Worm (Caenorhabditis elegans) whole organism, L3 larva: ENCODE measurements around the gene H04M03.12.

Experiments
- R02D3.7 ChIP-seq: fragments of 150-350 bp; optimal IDR thresholded peaks from 2 replicates; lab custom pipeline; 2014; ENCODE audit warnings: missing biosample characterization, missing genetic modification characterization
- ZK546.5 ChIP-seq: sonication (generic microtip); optimal IDR thresholded peaks from 2 replicates; lab custom pipeline; 2017; ENCODE audit warnings: missing biosample characterization, missing genetic modification characterization
- aly-2 ChIP-seq: fragments of 150-350 bp; optimal IDR thresholded peaks from 2 replicates; lab custom pipeline; 2014; ENCODE audit warnings: missing biosample characterization, missing genetic modification characterization
- ama-1 ChIP-seq: fragments of 150-350 bp; optimal IDR thresholded peaks from 2 replicates; lab custom pipeline; 2018
- ceh-28 ChIP-seq: fragments of 150-350 bp; optimal IDR thresholded peaks from 2 replicates; lab custom pipeline; 2014; ENCODE audit warnings: missing biosample characterization, missing genetic modification reagents, missing genetic modification characterization
- ceh-82 ChIP-seq: fragments of 150-350 bp; optimal IDR thresholded peaks from 2 replicates; lab custom pipeline; 2014; ENCODE audit warnings: missing biosample characterization, missing genetic modification characterization
- ceh-9 ChIP-seq: sonication (generic microtip); optimal IDR thresholded peaks from 2 replicates; lab custom pipeline; 2018; ENCODE audit warnings: missing biosample characterization, missing genetic modification characterization
- daf-12 ChIP-seq: fragments of 150-350 bp; optimal IDR thresholded peaks from 2 replicates; lab custom pipeline; 2014; ENCODE audit warnings: missing biosample characterization, missing genetic modification reagents, missing genetic modification characterization
- egl-27 ChIP-seq: sonication (generic microtip); optimal IDR thresholded peaks from 4 replicates; lab custom pipeline; 2017; ENCODE audit warnings: missing biosample characterization, missing genetic modification reagents, missing genetic modification characterization
- egl-5 ChIP-seq: fragments of 150-350 bp; optimal IDR thresholded peaks from 2 replicates; lab custom pipeline; 2017; ENCODE audit warnings: missing biosample characterization, missing genetic modification reagents, missing genetic modification characterization, inconsistent platforms
- elt-1 ChIP-seq: fragments of 150-350 bp; optimal IDR thresholded peaks from 2 replicates; lab custom pipeline; 2014; ENCODE audit warnings: missing biosample characterization, missing genetic modification characterization
- elt-2 ChIP-seq: sonication (generic microtip); optimal IDR thresholded peaks from 2 replicates; lab custom pipeline; 2016; ENCODE audit warnings: missing genetic modification reagents, mild to moderate bottlenecking, missing genetic modification characterization, missing compliant biosample characterization
- elt-3 ChIP-seq, 3 experiments: fragments of 150-350 bp in 1 of 3; sonication (generic microtip) in 2 of 3; optimal IDR thresholded peaks; 2 replicates in 2 of 3; 4 replicates in 1 of 3; lab custom pipeline; 2014 to 2017; ENCODE audit warnings: missing biosample characterization in 3 of 3, missing genetic modification characterization in 3 of 3
- eor-1 ChIP-seq, 2 experiments: fragments of 150-350 bp; optimal IDR thresholded peaks; 2 replicates each; lab custom pipeline; 2014 to 2018; ENCODE audit warnings: missing biosample characterization in 2 of 2, missing genetic modification characterization in 2 of 2
- fkh-10 ChIP-seq: sonication (generic microtip); optimal IDR thresholded peaks from 2 replicates; lab custom pipeline; 2017; ENCODE audit warnings: missing biosample characterization, missing genetic modification reagents, missing genetic modification characterization
- fkh-2 ChIP-seq: fragments of 150-350 bp; optimal IDR thresholded peaks from 2 replicates; lab custom pipeline; 2014; ENCODE audit warnings: missing biosample characterization, missing genetic modification reagents, missing genetic modification characterization
- fos-1 ChIP-seq: fragments of 150-350 bp; optimal IDR thresholded peaks from 2 replicates; lab custom pipeline; 2014; ENCODE audit warnings: missing biosample characterization, missing genetic modification characterization
- hmg-11 ChIP-seq: sonication (generic microtip); optimal IDR thresholded peaks from 2 replicates; lab custom pipeline; 2016; ENCODE audit warnings: missing genetic modification characterization, missing compliant biosample characterization
- jun-1 ChIP-seq: fragments of 150-350 bp; optimal IDR thresholded peaks from 2 replicates; lab custom pipeline; 2014; ENCODE audit warnings: missing biosample characterization, missing genetic modification reagents, missing genetic modification characterization
- lin-15B ChIP-seq: fragments of 150-350 bp; optimal IDR thresholded peaks from 2 replicates; lab custom pipeline; 2014; ENCODE audit warnings: missing biosample characterization, missing genetic modification characterization
- mdl-1 ChIP-seq: fragments of 150-350 bp; optimal IDR thresholded peaks from 2 replicates; lab custom pipeline; 2014; ENCODE audit warnings: missing biosample characterization, missing genetic modification characterization
- mml-1 ChIP-seq: fragments of 150-350 bp; sonication (generic microtip); optimal IDR thresholded peaks from 3 replicates; lab custom pipeline; 2014; ENCODE audit warnings: missing biosample characterization, missing genetic modification characterization
- nfya-1 ChIP-seq: sonication (generic microtip); optimal IDR thresholded peaks from 2 replicates; lab custom pipeline; 2017; ENCODE audit warnings: missing genetic modification characterization, mild to moderate bottlenecking, missing compliant biosample characterization, antibody characterized with exemption, moderate library complexity; ENCODE audit not compliant: insufficient read depth
- nhr-11 ChIP-seq: fragments of 150-350 bp; optimal IDR thresholded peaks from 2 replicates; lab custom pipeline; 2014; ENCODE audit warnings: missing biosample characterization, missing genetic modification characterization
- nhr-12 ChIP-seq: fragments of 150-350 bp; optimal IDR thresholded peaks from 2 replicates; lab custom pipeline; 2014; ENCODE audit warnings: missing biosample characterization, missing genetic modification characterization
- nhr-23 ChIP-seq: fragments of 150-350 bp; optimal IDR thresholded peaks from 2 replicates; lab custom pipeline; 2014; ENCODE audit warnings: missing biosample characterization, missing genetic modification reagents, missing genetic modification characterization
- nhr-237 ChIP-seq: fragments of 150-350 bp; optimal IDR thresholded peaks from 2 replicates; lab custom pipeline; 2014; ENCODE audit warnings: missing biosample characterization, missing genetic modification characterization
- nhr-25 ChIP-seq: sonication (generic microtip); optimal IDR thresholded peaks from 2 replicates; lab custom pipeline; 2017; ENCODE audit warnings: missing biosample characterization, missing genetic modification characterization
- nhr-28 ChIP-seq: fragments of 150-350 bp; optimal IDR thresholded peaks from 2 replicates; lab custom pipeline; 2014; ENCODE audit warnings: missing biosample characterization, missing genetic modification characterization
- nhr-43 ChIP-seq: sonication (generic microtip); optimal IDR thresholded peaks from 2 replicates; lab custom pipeline; 2016; ENCODE audit warnings: mild to moderate bottlenecking, missing genetic modification characterization, missing compliant biosample characterization; ENCODE audit not compliant: poor library complexity, severe bottlenecking
- nhr-67 ChIP-seq: fragments of 150-350 bp; optimal IDR thresholded peaks from 2 replicates; lab custom pipeline; 2014; ENCODE audit warnings: missing biosample characterization, missing genetic modification characterization
- pha-4 ChIP-seq: fragments of 150-350 bp; optimal IDR thresholded peaks from 2 replicates; lab custom pipeline; 2014; ENCODE audit warnings: missing biosample characterization, missing genetic modification reagents, missing genetic modification characterization
- pqm-1 ChIP-seq: fragments of 150-350 bp; optimal IDR thresholded peaks from 2 replicates; lab custom pipeline; 2017; ENCODE audit warnings: missing biosample characterization, missing genetic modification characterization, inconsistent platforms
- skn-1 ChIP-seq: fragments of 150-350 bp; optimal IDR thresholded peaks from 2 replicates; lab custom pipeline; 2014; ENCODE audit warnings: missing biosample characterization, missing genetic modification characterization
- tbx-2 ChIP-seq: sonication (generic microtip); optimal IDR thresholded peaks from 2 replicates; lab custom pipeline; 2016; ENCODE audit warnings: mild to moderate bottlenecking, missing genetic modification characterization, missing compliant biosample characterization
- unc-39 ChIP-seq: sonication (generic microtip); optimal IDR thresholded peaks from 4 replicates; lab custom pipeline; 2017; ENCODE audit warnings: missing biosample characterization, missing genetic modification characterization
- unc-62 ChIP-seq: fragments of 150-350 bp; sonication (generic microtip); optimal IDR thresholded peaks from 4 replicates; lab custom pipeline; 2014; ENCODE audit warnings: missing biosample characterization, missing genetic modification reagents, missing genetic modification characterization
- zag-1 ChIP-seq: fragments of 150-350 bp; optimal IDR thresholded peaks from 2 replicates; lab custom pipeline; 2014; ENCODE audit warnings: missing biosample characterization, missing genetic modification characterization
- ztf-11 ChIP-seq: fragments of 150-350 bp; optimal IDR thresholded peaks from 2 replicates; lab custom pipeline; 2014; ENCODE audit warnings: missing biosample characterization, missing genetic modification characterization

H04M03.12 gene

ce11 chrIV:5934046-5934445 is 30.9 kb upstream of the H04M03.12 start, which contains the start of gene H32C10.1:
Gene H32C10.1 (plus strand): TSS chrIV:5934346.
- TF ChIP-seq R02D3.7 (tag; lab: Kevin White, UChicago): no peak

- TF ChIP-seq nhr-237 (tag; lab: Kevin White, UChicago) (no peak), ceh-9 (tag; lab: Kevin White, UChicago) (no peak), fkh-10 (GFP tag; lab: Kevin White, UChicago) (no peak), elt-1 (tag; lab: Kevin White, UChicago) (no peak), elt-3 (tag; optimal IDR thresholded peaks at IDR 0.05; lab: Kevin White, UChicago) (no peak), elt-2 (tag; lab: Kevin White, UChicago) (no peak), nhr-12 (tag; lab: Kevin White, UChicago) (no peak), mml-1 (tag; lab: Kevin White, UChicago) (no peak), nhr-28 (tag; lab: Kevin White, UChicago) (no peak), nhr-11 (tag; lab: Kevin White, UChicago) (no peak), ama-1 (lab: Kevin White, UChicago) (no peak)
Measured at ce11 chrIV:5930345-5930744, 27.2 kb upstream of the H04M03.12 start, which contains the start of gene lin-33. Gene lin-33 (plus strand): TSS chrIV:5930645.

ce11 chrIV:5928957-5929356 is 25.8 kb upstream of the H04M03.12 start:
- TF ChIP-seq fkh-2 (tag; lab: Kevin White, UChicago): no peak
- TF ChIP-seq egl-27 (tag; lab: Kevin White, UChicago): no peak
- no peak for TF ChIP-seq ceh-28
- TF ChIP-seq unc-39 (tag; lab: Kevin White, UChicago): no peak
- TF ChIP-seq unc-62 (GFP tag; lab: Kevin White, UChicago): no peak
- no peak for TF ChIP-seq nhr-67 (tag; lab: Kevin White, UChicago)
- no peak for TF ChIP-seq ama-1 (lab: Kevin White, UChicago)
- TF ChIP-seq aly-2 (tag; lab: Kevin White, UChicago): no peak

- TF ChIP-seq elt-2 (tag; lab: Kevin White, UChicago): no peak
- no peak for TF ChIP-seq ceh-82 (tag; lab: Kevin White, UChicago)
- no peak for TF ChIP-seq pqm-1 (tag; lab: Kevin White, UChicago)
- no peak for TF ChIP-seq ZK546.5 (tag; lab: Kevin White, UChicago)
- TF ChIP-seq nhr-43 (tag; lab: Kevin White, UChicago): no peak
- TF ChIP-seq skn-1 (tag; lab: Kevin White, UChicago): no peak
- TF ChIP-seq mdl-1: no peak
Measured at ce11 chrIV:5927805-5928204, 24.6 kb upstream of the H04M03.12 start.

- peak; percentile 9 for TF ChIP-seq hmg-11 (tag; lab: Kevin White, UChicago)
- peak; percentile 6 for TF ChIP-seq egl-5 (tag; lab: Kevin White, UChicago)
- no peak for TF ChIP-seq tbx-2 (tag; lab: Kevin White, UChicago)
- no peak for TF ChIP-seq fos-1 (tag; lab: Kevin White, UChicago)
- no peak for TF ChIP-seq egl-27 (tag; lab: Kevin White, UChicago)
- TF ChIP-seq ceh-9 (tag; lab: Kevin White, UChicago): no peak
- no peak for TF ChIP-seq nhr-12 (tag; lab: Kevin White, UChicago)
- peak; percentile 64 for TF ChIP-seq nhr-25
- peak; percentile 50 for TF ChIP-seq nhr-23 (tag; lab: Kevin White, UChicago)
Measured at ce11 chrIV:5926643-5927042, 23.5 kb upstream of the H04M03.12 start.

- no peak for TF ChIP-seq jun-1
- TF ChIP-seq nhr-11 (tag; lab: Kevin White, UChicago): no peak
- TF ChIP-seq eor-1 (tag; optimal IDR thresholded peaks at IDR 0.05; lab: Kevin White, UChicago): no peak
- TF ChIP-seq zag-1 (tag; lab: Kevin White, UChicago): no peak
- TF ChIP-seq daf-12 (tag; lab: Kevin White, UChicago): no peak
- TF ChIP-seq ceh-82 (tag; lab: Kevin White, UChicago): no peak
- TF ChIP-seq lin-15B (tag; lab: Kevin White, UChicago): no peak
- no peak for TF ChIP-seq mdl-1
- TF ChIP-seq nfya-1 (tag; lab: Kevin White, UChicago): no peak
- no peak for TF ChIP-seq ztf-11 (tag; lab: Kevin White, UChicago)
- no peak for TF ChIP-seq aly-2 (tag; lab: Kevin White, UChicago)
- no peak for TF ChIP-seq nhr-237 (tag; lab: Kevin White, UChicago)
- TF ChIP-seq pha-4: no peak
- TF ChIP-seq fkh-10 (GFP tag; lab: Kevin White, UChicago): no peak
- TF ChIP-seq elt-1 (tag; lab: Kevin White, UChicago): no peak
- TF ChIP-seq hmg-11 (tag; lab: Kevin White, UChicago): no peak
- no peak for TF ChIP-seq nhr-67 (tag; lab: Kevin White, UChicago)
- no peak for TF ChIP-seq R02D3.7 (tag; lab: Kevin White, UChicago)
- no peak for TF ChIP-seq nhr-28 (tag; lab: Kevin White, UChicago)
- TF ChIP-seq, all 47 proteins: peak for 0
Measured at ce11 chrIV:5924241-5924640, 21.1 kb upstream of the H04M03.12 start.
